Fruit fly (Drosophila melanogaster) whole organism, pupa: Measurements from ENCODE around the gene CG13059.

Experiments
- CG10348 ChIP-seq: fragments of 200-800 bp; sonication (Bioruptor generic); IDR thresholded peaks from 2 replicates; pipeline ENCODE4 v1.3.6; 2022; ENCODE audit warnings: missing biosample characterization, missing genetic modification characterization
- CG12605 ChIP-seq: fragments of 200-800 bp; sonication (Bioruptor generic); IDR thresholded peaks from 2 replicates; pipeline ENCODE4 v1.3.6; 2022; ENCODE audit warnings: missing biosample characterization, missing genetic modification characterization
- CG13204 ChIP-seq: fragments of 200-800 bp; sonication (Bioruptor generic); optimal IDR thresholded peaks from 2 replicates; lab custom pipeline; 2018; ENCODE audit warnings: missing biosample characterization, mild to moderate bottlenecking, missing genetic modification characterization, moderate library complexity
- CG14655 ChIP-seq: fragments of 200-800 bp; sonication (Bioruptor generic); optimal IDR thresholded peaks from 3 replicates; lab custom pipeline; 2017; ENCODE audit warnings: mild to moderate bottlenecking, missing biosample characterization, missing genetic modification reagents, missing genetic modification characterization
- CG15710 ChIP-seq: fragments of 200-800 bp; sonication (Bioruptor generic); optimal IDR thresholded peaks from 2 replicates; lab custom pipeline; 2018; ENCODE audit warnings: missing biosample characterization, mild to moderate bottlenecking, missing genetic modification characterization, moderate library complexity
- CG17806 ChIP-seq: fragments of 200-800 bp; sonication (Bioruptor generic); optimal IDR thresholded peaks from 2 replicates; lab custom pipeline; 2018; ENCODE audit warnings: missing biosample characterization, mild to moderate bottlenecking, missing genetic modification characterization, moderate library complexity
- CG32121 ChIP-seq: fragments of 200-800 bp; sonication (Bioruptor generic); IDR thresholded peaks from 2 replicates; pipeline ENCODE4 v1.3.6; 2022; ENCODE audit warnings: missing biosample characterization, missing genetic modification characterization
- CG34367 ChIP-seq: fragments of 200-800 bp; sonication (Bioruptor generic); optimal IDR thresholded peaks from 2 replicates; lab custom pipeline; 2018; ENCODE audit warnings: missing biosample characterization, mild to moderate bottlenecking, missing genetic modification characterization
- CG4496 ChIP-seq: fragments of 200-800 bp; sonication (Bioruptor generic); IDR thresholded peaks from 3 replicates; pipeline ENCODE4 v1.3.6; 2022; ENCODE audit warnings: missing biosample characterization, missing genetic modification characterization
- CG8159 ChIP-seq: fragments of 200-800 bp; sonication (Bioruptor generic); optimal IDR thresholded peaks from 3 replicates; lab custom pipeline; 2018; ENCODE audit warnings: missing biosample characterization, mild to moderate bottlenecking, missing genetic modification characterization, moderate library complexity
- CG8301 ChIP-seq: fragments of 200-800 bp; sonication (Bioruptor generic); optimal IDR thresholded peaks from 2 replicates; lab custom pipeline; 2018; ENCODE audit warnings: missing biosample characterization, mild to moderate bottlenecking, missing genetic modification characterization
- CG9948 ChIP-seq: fragments of 200-800 bp; sonication (Bioruptor generic); optimal IDR thresholded peaks from 2 replicates; lab custom pipeline; 2018; ENCODE audit warnings: missing biosample characterization, mild to moderate bottlenecking, missing genetic modification characterization, moderate library complexity
- D1 ChIP-seq: fragments of 200-800 bp; sonication (Bioruptor generic); optimal IDR thresholded peaks from 2 replicates; lab custom pipeline; 2018; ENCODE audit warnings: missing biosample characterization, mild to moderate bottlenecking, missing genetic modification characterization, moderate library complexity
- EcR ChIP-seq: fragments of 200-800 bp; sonication (Bioruptor generic); optimal IDR thresholded peaks from 3 replicates; lab custom pipeline; 2019; ENCODE audit warnings: missing biosample characterization, missing genetic modification characterization, mild to moderate bottlenecking, moderate library complexity, missing genetic modification reagents
- Ets98B ChIP-seq: fragments of 200-800 bp; sonication (Bioruptor generic); IDR thresholded peaks from 2 replicates; pipeline ENCODE4 v1.3.6; 2022; ENCODE audit warnings: missing biosample characterization, missing genetic modification characterization
- Pif1A ChIP-seq: fragments of 200-800 bp; sonication (Bioruptor generic); optimal IDR thresholded peaks from 3 replicates; lab custom pipeline; 2016; ENCODE audit warnings: missing biosample characterization, missing genetic modification characterization
- Pif1B ChIP-seq: fragments of 200-800 bp; sonication (Bioruptor generic); optimal IDR thresholded peaks from 3 replicates; lab custom pipeline; 2016; ENCODE audit warnings: missing biosample characterization, missing genetic modification characterization
- Snoo ChIP-seq: fragments of 200-800 bp; sonication (Bioruptor generic); optimal IDR thresholded peaks from 3 replicates; lab custom pipeline; 2017; ENCODE audit warnings: missing biosample characterization, mild to moderate bottlenecking, missing genetic modification characterization, inconsistent platforms
- fd96Ca ChIP-seq: fragments of 200-800 bp; sonication (Bioruptor generic); IDR thresholded peaks from 3 replicates; pipeline ENCODE4 v1.3.6; 2022; ENCODE audit warnings: missing biosample characterization, missing genetic modification characterization
- gl ChIP-seq: fragments of 200-800 bp; sonication (Bioruptor generic); optimal IDR thresholded peaks from 2 replicates; lab custom pipeline; 2018; ENCODE audit warnings: missing biosample characterization, mild to moderate bottlenecking, missing genetic modification characterization
- rn ChIP-seq: fragments of 200-800 bp; sonication (Bioruptor generic); IDR thresholded peaks from 2 replicates; pipeline ENCODE4 v1.3.6; 2022; ENCODE audit warnings: missing biosample characterization, missing genetic modification characterization

CG13059 gene

dm6 chr3L:16326657-16327056 is 3.2 kb downstream of the CG13059 start, which contains the start of the genes CG13040 and CG13039:
Gene CG13040, minus strand, starts transcription at chr3L:16326757.
Gene CG13039, minus strand, starts transcription at chr3L:16326762.
- TF ChIP-seq CG17806 (no peak), CG4496 (GFP tag; lab: Robert Waterston, UW) (no peak), rn (GFP tag; lab: Robert Waterston, UW) (no peak), CG10348 (GFP tag; lab: Robert Waterston, UW) (no peak), CG13204 (GFP tag; lab: Kevin White, UChicago) (no peak), CG14655 (no peak), gl (tag; lab: Kevin White, UChicago) (no peak), Ets98B (no peak), Pif1A (GFP tag; lab: Kevin White, UChicago) (no peak), CG8301 (no peak), D1 (no peak), Pif1B (GFP tag; lab: Kevin White, UChicago) (no peak), CG32121 (GFP tag; lab: Robert Waterston, UW) (no peak)

DNA sequence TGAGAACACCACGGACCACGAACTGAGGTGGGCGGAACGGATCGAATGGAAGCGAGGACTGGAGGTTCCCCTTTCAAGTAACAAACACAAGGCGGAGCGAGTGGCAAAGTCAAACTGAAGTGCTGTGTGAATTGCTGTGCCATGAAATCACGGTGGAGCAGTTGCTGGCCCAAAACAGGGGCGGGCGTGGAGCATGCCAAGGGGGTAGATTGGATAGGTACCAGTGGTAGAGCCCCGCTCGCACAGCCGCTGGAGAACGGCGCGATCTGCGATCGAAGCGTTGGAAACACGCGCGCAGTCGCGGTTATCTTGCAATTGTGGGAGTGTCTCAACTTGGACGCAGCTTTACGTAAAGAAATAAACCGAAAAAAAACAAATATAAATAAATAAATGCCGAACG is 4.3 kb downstream of the CG13059 start, which contains the start of gene CG13038:
TSS of gene CG13038 (minus strand) at position 118 of the 400 bp plus-strand sequence.
- TF ChIP-seq fd96Ca (GFP tag; lab: Robert Waterston, UW) (peak; percentile 59; the same call in 1 of the 3 replicates), Ets98B (peak; percentile 66), Pif1B (GFP tag; lab: Kevin White, UChicago) (no peak), CG4496 (GFP tag; lab: Robert Waterston, UW) (peak; percentile 63), gl (tag; lab: Kevin White, UChicago) (no peak), CG12605 (GFP tag; lab: Robert Waterston, UW) (no peak)

DNA sequence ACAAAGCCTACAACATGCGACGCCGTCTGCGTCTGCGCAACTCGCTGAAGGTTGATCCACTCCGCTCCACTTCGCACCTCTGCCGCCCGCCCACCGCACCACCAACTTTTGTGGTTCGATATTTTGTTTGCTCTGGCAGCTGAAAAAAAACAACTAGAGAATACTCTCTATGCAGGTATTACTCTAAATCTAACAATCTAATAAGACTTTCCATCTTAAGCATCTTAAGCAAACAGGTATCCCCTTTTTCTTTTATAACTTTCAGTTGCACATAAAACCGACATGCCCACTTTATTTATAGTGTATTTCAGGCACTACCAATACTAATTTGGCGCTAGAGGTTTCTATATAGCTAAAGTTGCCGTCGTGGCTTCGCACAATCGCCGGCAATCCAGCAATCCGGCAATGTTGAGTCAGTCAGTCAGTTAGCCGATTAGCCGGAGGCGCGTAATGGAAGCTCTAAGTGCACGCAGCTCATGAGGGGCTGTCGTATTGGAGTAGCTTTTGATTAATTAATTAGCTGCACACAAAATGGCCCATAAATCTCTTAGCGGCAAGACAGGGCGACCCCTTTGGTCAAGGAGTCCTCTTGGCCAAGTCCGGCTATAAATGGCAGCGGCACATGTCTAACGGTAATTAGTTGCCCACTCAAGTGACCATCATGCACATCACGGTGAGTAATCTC is 4.9 kb downstream of the CG13059 start, which contains the start of gene CG13058:
TSS of gene CG13058 (plus strand) at position 635 of the 685 bp plus-strand sequence.
- TF ChIP-seq CG12605 (GFP tag; lab: Robert Waterston, UW) (no peak), rn (GFP tag; lab: Robert Waterston, UW) (no peak), CG10348 (GFP tag; lab: Robert Waterston, UW) (peak; percentile 81), EcR (peak; percentile 1), fd96Ca (GFP tag; lab: Robert Waterston, UW) (0 out of 3 replicates have a peak, but pooled peaks have one; percentile 20), CG34367 (tag; lab: Kevin White, UChicago) (peak; percentile 65), CG13204 (GFP tag; lab: Kevin White, UChicago) (no peak), CG4496 (GFP tag; lab: Robert Waterston, UW) (peak; percentile 22; the same call in 1 of the 3 replicates), CG14655 (peak; percentile 68), CG32121 (GFP tag; lab: Robert Waterston, UW) (peak; percentile 63), Pif1A (GFP tag; lab: Kevin White, UChicago) (peak; percentile 7), CG17806 (peak; percentile 38), Snoo (tag; lab: Kevin White, UChicago) (no peak), D1 (no peak), CG8301 (peak; percentile 66), gl (tag; lab: Kevin White, UChicago) (no peak), Pif1B (GFP tag; lab: Kevin White, UChicago) (no peak), CG15710 (tag; lab: Kevin White, UChicago) (peak; percentile 69), CG8159 (tag; lab: Kevin White, UChicago) (peak; percentile 70), CG9948 (peak; percentile 55), Ets98B (peak; percentile 23)

DNA sequence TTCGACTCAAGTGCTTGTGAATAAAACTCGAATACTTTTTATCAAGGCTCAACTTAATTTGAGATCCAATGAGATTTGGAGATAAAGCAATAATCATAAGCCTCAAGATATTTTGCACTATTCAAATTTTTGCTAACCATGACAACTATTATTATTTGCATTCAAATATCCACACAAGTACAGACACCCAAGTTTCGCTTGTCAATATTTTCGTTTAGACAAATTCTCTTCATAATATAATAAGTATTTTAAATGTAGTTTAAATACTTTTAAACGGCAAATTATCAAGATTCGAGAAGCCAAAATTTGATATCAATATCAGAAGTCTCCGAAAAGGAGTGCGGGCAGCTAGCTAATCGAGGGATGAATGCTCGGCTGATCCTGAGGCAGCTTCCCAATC is 6.0 kb downstream of the CG13059 start, which contains the start of gene CG33061:
TSS of gene CG33061 (plus strand) at position 301 of the 400 bp plus-strand sequence.
- TF ChIP-seq fd96Ca (GFP tag; lab: Robert Waterston, UW) (no peak), Pif1B (GFP tag; lab: Kevin White, UChicago) (no peak), CG17806 (no peak), CG32121 (GFP tag; lab: Robert Waterston, UW) (no peak), Ets98B (no peak), Snoo (tag; lab: Kevin White, UChicago) (no peak), CG4496 (GFP tag; lab: Robert Waterston, UW) (no peak), CG8301 (no peak), CG9948 (no peak), CG34367 (tag; lab: Kevin White, UChicago) (no peak), CG8159 (tag; lab: Kevin White, UChicago) (no peak), EcR (no peak), Pif1A (GFP tag; lab: Kevin White, UChicago) (no peak), CG14655 (no peak), CG12605 (GFP tag; lab: Robert Waterston, UW) (no peak), CG15710 (tag; lab: Kevin White, UChicago) (no peak)
- TF ChIP-seq, all 21 proteins: peak for 0

DNA sequence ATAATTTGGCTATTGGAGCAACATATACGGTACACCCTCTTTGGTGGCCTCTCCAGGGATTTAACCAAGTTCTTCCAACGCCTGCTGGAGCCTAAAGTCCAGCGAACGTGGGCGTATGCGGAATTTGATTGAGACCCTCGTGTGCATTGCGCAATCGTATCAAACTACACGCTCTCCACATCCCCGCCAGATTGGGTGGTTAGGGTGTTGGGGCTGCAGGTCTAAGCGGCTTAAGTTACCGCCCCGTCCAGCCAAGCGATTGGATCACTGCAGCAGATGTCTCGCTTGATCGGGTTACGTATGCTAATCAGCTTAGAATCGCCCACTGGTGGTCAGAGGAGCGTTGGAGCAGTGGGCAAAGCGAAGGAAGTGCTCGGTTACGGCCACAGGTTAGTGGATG is 7.3 kb downstream of the CG13059 start, which contains the start of gene CG33060:
TSS of gene CG33060 (plus strand) at position 301 of the 400 bp plus-strand sequence.
- TF ChIP-seq CG15710 (tag; lab: Kevin White, UChicago) (no peak), Pif1A (GFP tag; lab: Kevin White, UChicago) (no peak), rn (GFP tag; lab: Robert Waterston, UW) (no peak), CG4496 (GFP tag; lab: Robert Waterston, UW) (no peak), D1 (no peak), CG32121 (GFP tag; lab: Robert Waterston, UW) (no peak), CG34367 (tag; lab: Kevin White, UChicago) (no peak), CG17806 (no peak), Snoo (tag; lab: Kevin White, UChicago) (no peak), EcR (no peak), Ets98B (no peak), gl (tag; lab: Kevin White, UChicago) (no peak), CG14655 (no peak), CG13204 (GFP tag; lab: Kevin White, UChicago) (no peak), CG9948 (no peak), CG8159 (tag; lab: Kevin White, UChicago) (no peak), CG10348 (GFP tag; lab: Robert Waterston, UW) (no peak)
